Worm (Caenorhabditis elegans): ENCODE results near the gene Y39A3B.1.

Gene Y39A3B.1

DNA sequence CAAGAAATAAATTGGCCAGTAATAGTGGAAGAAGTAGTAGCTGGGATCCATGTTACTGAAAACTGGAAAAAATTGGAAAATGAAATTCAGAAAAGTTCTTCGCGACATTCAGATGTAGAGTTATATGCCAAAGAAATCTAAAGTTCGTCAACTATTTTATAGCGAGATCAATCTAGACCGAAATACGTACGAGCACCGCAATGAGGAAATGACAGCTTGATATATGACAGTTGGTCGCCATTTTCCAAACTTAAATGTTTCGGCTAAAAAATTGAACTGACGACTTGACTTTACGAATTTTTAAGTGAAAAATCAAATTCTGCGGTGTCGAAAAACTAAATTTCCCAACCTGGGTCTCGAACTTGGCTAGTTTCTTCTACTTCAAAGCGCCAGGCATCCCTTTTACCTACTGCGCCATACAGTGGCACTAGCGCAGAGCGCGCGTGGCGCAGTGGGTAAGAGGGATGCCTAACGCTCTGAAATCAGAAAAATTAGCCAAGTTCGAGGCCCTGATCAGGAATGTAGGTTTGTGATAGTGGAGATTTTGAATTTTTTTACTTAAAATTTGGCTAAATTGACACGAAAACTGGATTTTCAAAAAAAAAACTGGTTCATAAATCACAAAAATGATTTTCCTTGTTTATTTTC lies 23.1 kb upstream of the Y39A3B.1 start, which contains the start of gene srd-66:
Gene srd-66 (minus strand): TSS at position 51 of the 648 bp plus-strand sequence.
- no peak for TF ChIP-seq hlh-15 (tag; optimal IDR thresholded peaks at IDR 0.05)
- TF ChIP-seq ceh-31 (tag; optimal IDR thresholded peaks at IDR 0.05) = no peak
- TF ChIP-seq pha-2 (tag; optimal IDR thresholded peaks at IDR 0.05) = no peak
- TF ChIP-seq sox-2 (GFP tag; IDR thresholded peaks at IDR 0.05) = no peak
- no peak for TF ChIP-seq hlh-30 (tag; optimal IDR thresholded peaks at IDR 0.05; ENCODE audit: insufficient read depth)
- TF ChIP-seq ets-4 (tag; optimal IDR thresholded peaks at IDR 0.05) = no peak
- no peak for TF ChIP-seq fax-1 (tag; optimal IDR thresholded peaks at IDR 0.05)
- no peak for TF ChIP-seq F13H6.1 (tag; optimal IDR thresholded peaks at IDR 0.05)
- TF ChIP-seq gmeb-2 (tag; optimal IDR thresholded peaks at IDR 0.05) = no peak
- no peak for TF ChIP-seq K02D7.2 (tag; optimal IDR thresholded peaks at IDR 0.05)
- no peak for TF ChIP-seq tbx-2 (tag; optimal IDR thresholded peaks at IDR 0.05)
- TF ChIP-seq ceh-30 (tag; optimal IDR thresholded peaks at IDR 0.05) = no peak
- no peak for TF ChIP-seq dve-1 (tag; optimal IDR thresholded peaks at IDR 0.05)
- no peak for TF ChIP-seq pqm-1 (tag; optimal IDR thresholded peaks at IDR 0.05)
- TF ChIP-seq sdc-2 (tag; optimal IDR thresholded peaks at IDR 0.05) = no peak

DNA sequence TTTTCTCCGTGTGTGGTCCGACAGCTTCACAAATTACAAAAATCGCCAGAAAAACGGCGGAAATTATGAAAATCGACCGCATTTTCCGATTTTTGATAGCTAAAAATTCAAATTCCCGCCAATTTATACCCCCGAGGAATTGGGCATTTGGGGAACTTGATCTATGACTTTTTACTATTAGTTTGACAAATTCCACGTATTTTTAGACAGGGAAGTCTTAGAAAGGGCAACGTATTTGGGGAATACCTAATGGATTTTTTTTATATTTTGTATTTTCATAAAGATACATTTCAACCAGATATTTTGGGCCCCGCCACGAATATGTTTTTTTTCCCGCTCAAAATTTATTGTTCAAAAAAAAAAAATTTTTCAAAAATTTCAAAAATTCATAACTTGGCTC lies 21.0 kb upstream of the Y39A3B.1 start, which contains the start of gene Y39A3B.7:
Gene Y39A3B.7 (minus strand): TSS at position 101 of the 400 bp plus-strand sequence.
- TF ChIP-seq pros-1 (tag; optimal IDR thresholded peaks at IDR 0.05) = no peak
- no peak for TF ChIP-seq unc-3 (GFP tag; conservative IDR thresholded peaks at IDR 0.05)
- no peak for TF ChIP-seq unc-3 (tag; optimal IDR thresholded peaks at IDR 0.05)
- TF ChIP-seq rnt-1 (tag; optimal IDR thresholded peaks at IDR 0.05) = no peak
- no peak for TF ChIP-seq C38D4.7 (GFP tag; optimal IDR thresholded peaks at IDR 0.05)
- no peak for TF ChIP-seq che-1 (tag; optimal IDR thresholded peaks at IDR 0.05)
- TF ChIP-seq hlh-8 (tag; optimal IDR thresholded peaks at IDR 0.05) = no peak
- no peak for TF ChIP-seq hlh-15 (tag; optimal IDR thresholded peaks at IDR 0.05)
- TF ChIP-seq ceh-18 (tag; optimal IDR thresholded peaks at IDR 0.05) = no peak

DNA sequence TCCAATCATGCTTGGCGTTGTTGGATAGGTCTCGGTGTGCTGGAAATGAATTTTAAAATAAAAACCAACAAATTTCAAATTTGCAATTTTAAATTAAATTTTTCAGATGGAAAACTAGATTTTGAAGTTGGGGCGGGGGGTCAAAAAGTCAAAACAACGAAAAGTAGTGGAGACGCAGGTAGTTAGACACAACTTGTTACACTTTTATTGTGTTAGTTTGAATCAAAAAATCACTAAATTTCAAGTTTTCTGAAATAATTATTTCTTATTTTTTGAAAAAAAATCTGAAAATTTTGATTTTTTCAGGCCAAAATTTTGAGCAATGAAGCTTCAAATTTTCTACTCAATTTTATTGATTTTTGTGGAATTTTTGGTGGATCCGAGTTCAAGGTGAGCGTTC lies 18.1 kb upstream of the Y39A3B.1 start, which contains the start of gene Y39A3B.8:
Gene Y39A3B.8 (plus strand): TSS at position 301 of the 400 bp plus-strand sequence.
- TF ChIP-seq tbx-7 (tag; optimal IDR thresholded peaks at IDR 0.05) = no peak
- TF ChIP-seq ceh-22 (tag; optimal IDR thresholded peaks at IDR 0.05) = no peak

DNA sequence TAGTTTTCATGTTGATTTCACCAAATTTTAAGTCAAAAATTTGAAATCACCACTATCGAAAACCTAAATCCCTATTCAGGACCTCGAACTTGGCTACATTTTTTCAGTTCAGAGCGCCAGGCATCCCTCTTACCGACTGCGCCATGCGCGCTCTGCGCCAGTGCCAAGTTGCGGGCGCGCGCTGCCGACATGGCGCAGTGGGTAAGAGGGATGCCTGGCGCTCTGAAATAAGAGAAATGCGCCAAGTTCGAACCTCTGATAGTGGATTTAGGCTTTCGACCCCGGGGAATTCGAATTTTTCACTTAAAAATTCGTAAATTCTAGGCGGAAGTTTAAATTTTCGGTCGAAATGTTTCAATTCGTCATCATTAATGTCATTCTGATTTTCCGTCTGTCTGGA lies 15.9 kb upstream of the Y39A3B.1 start:
- TF ChIP-seq ceh-18 (tag; optimal IDR thresholded peaks at IDR 0.05) (no peak), ceh-6 (GFP tag; optimal IDR thresholded peaks at IDR 0.05) (no peak), elt-2 (tag; optimal IDR thresholded peaks at IDR 0.05) (no peak), ceh-2 (tag; optimal IDR thresholded peaks at IDR 0.05) (no peak), ceh-34 (tag; optimal IDR thresholded peaks at IDR 0.05) (no peak), ttx-3 (tag; optimal IDR thresholded peaks at IDR 0.05) (no peak), mec-3 (tag; optimal IDR thresholded peaks at IDR 0.05; ENCODE audit: borderline replicate concordance) (no peak)

DNA sequence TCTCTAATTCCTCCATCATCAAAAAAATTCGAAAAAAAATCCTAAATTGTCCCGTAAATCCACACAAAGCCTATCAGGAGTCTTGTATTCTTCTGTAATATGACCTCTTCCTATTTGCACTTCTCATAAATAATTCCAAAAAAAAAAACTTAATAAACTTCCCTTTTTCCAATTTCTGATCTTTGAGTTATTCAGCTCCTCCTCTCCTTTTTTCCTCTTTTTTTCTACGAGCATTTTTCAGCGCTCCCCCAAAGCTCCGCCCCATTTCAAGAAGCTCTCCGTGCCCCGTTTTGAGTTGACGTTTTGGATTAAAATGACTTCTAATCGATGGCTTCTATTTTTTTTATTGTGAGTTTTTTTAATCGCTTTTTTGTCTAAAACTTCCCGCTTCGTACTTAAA lies 8.3 kb upstream of the Y39A3B.1 start, which contains the start of gene lgc-42:
Gene lgc-42 (plus strand): TSS at position 301 of the 400 bp plus-strand sequence.
- TF ChIP-seq T23F11.4 (GFP tag; optimal IDR thresholded peaks at IDR 0.05) = no peak
- no peak for TF ChIP-seq odd-2 (tag; optimal IDR thresholded peaks at IDR 0.05)
- no peak for TF ChIP-seq syd-9 (tag; optimal IDR thresholded peaks at IDR 0.05)
- TF ChIP-seq K09A11.1 (tag; optimal IDR thresholded peaks at IDR 0.05; ENCODE audit: insufficient read depth) = no peak
- TF ChIP-seq dve-1 (tag; optimal IDR thresholded peaks at IDR 0.05) = no peak
